Fruit fly (Drosophila melanogaster) whole organism, embryonic: ENCODE data around the gene dbf.

Experiments
- Atf6 ChIP-seq: fragments of 200-800 bp; sonication (Bioruptor generic); IDR thresholded peaks from 2 replicates; pipeline ENCODE4 v1.3.6; 2022; ENCODE audit warnings: missing biosample characterization, missing genetic modification characterization
- CG1024 ChIP-seq: fragments of 200-800 bp; sonication (Bioruptor generic); IDR thresholded peaks from 2 replicates; pipeline ENCODE4 v1.3.6; 2022; ENCODE audit warnings: missing biosample characterization, missing genetic modification characterization
- CG12659 ChIP-seq: fragments of 200-800 bp; sonication (Bioruptor generic); optimal IDR thresholded peaks from 3 replicates; lab custom pipeline; 2017; ENCODE audit warnings: mild to moderate bottlenecking, missing biosample characterization, missing genetic modification reagents, missing genetic modification characterization
- CG12769 ChIP-seq: fragments of 200-800 bp; sonication (Bioruptor generic); optimal IDR thresholded peaks from 2 replicates; lab custom pipeline; 2019; ENCODE audit warnings: missing biosample characterization, mild to moderate bottlenecking, missing genetic modification characterization, moderate library complexity
- CG13894 ChIP-seq: fragments of 200-800 bp; sonication (Bioruptor generic); optimal IDR thresholded peaks from 3 replicates; lab custom pipeline; 2018; ENCODE audit warnings: missing biosample characterization, mild to moderate bottlenecking, missing genetic modification characterization, moderate library complexity
- CG15011 ChIP-seq: fragments of 200-800 bp; sonication (Bioruptor generic); optimal IDR thresholded peaks from 3 replicates; lab custom pipeline; 2018; ENCODE audit warnings: missing biosample characterization, mild to moderate bottlenecking, missing genetic modification characterization
- CG16813 ChIP-seq: fragments of 200-800 bp; sonication (Bioruptor generic); IDR thresholded peaks from 3 replicates; pipeline ENCODE4 v1.3.6; 2022; ENCODE audit warnings: missing biosample characterization, missing genetic modification characterization; ENCODE audit not compliant: partially characterized antibody
- CG16815 ChIP-seq: fragments of 200-800 bp; sonication (Bioruptor generic); optimal IDR thresholded peaks from 3 replicates; lab custom pipeline; 2017; ENCODE audit warnings: missing biosample characterization, mild to moderate bottlenecking, missing genetic modification characterization
- CG1832 ChIP-seq: fragments of 200-800 bp; sonication (Bioruptor generic); optimal IDR thresholded peaks from 2 replicates; lab custom pipeline; 2017; ENCODE audit warnings: missing biosample characterization, mild to moderate bottlenecking, missing genetic modification characterization, inconsistent platforms
- CG2678 ChIP-seq: fragments of 200-800 bp; sonication (Bioruptor generic); optimal IDR thresholded peaks from 3 replicates; lab custom pipeline; 2019; ENCODE audit warnings: missing biosample characterization, mild to moderate bottlenecking, missing genetic modification characterization, moderate library complexity
- CG30403 ChIP-seq: fragments of 200-800 bp; sonication (Bioruptor generic); optimal IDR thresholded peaks from 3 replicates; lab custom pipeline; 2016; ENCODE audit warnings: missing biosample characterization, missing genetic modification characterization
- CG3281 ChIP-seq: fragments of 200-800 bp; sonication (Bioruptor generic); optimal IDR thresholded peaks from 3 replicates; lab custom pipeline; 2017; ENCODE audit warnings: missing biosample characterization, mild to moderate bottlenecking, missing genetic modification characterization
- CG42726 ChIP-seq: fragments of 200-800 bp; sonication (Bioruptor generic); IDR thresholded peaks from 2 replicates; pipeline ENCODE4 v1.3.6; 2022; ENCODE audit warnings: missing biosample characterization, missing genetic modification characterization; ENCODE audit not compliant: partially characterized antibody
- CG5953 ChIP-seq: fragments of 200-800 bp; sonication (Bioruptor generic); IDR thresholded peaks from 2 replicates; pipeline ENCODE4 v1.3.6; 2022; ENCODE audit warnings: missing biosample characterization, missing genetic modification characterization
- CG6791 ChIP-seq: fragments of 200-800 bp; sonication (Bioruptor generic); IDR thresholded peaks from 3 replicates; pipeline ENCODE4 v1.3.6; 2022; ENCODE audit warnings: missing biosample characterization, missing genetic modification characterization; ENCODE audit not compliant: partially characterized antibody
- CG7786 ChIP-seq: fragments of 200-800 bp; sonication (Bioruptor generic); optimal IDR thresholded peaks from 2 replicates; lab custom pipeline; 2016; ENCODE audit warnings: missing biosample characterization, missing genetic modification characterization
- CG7963 ChIP-seq: fragments of 200-800 bp; sonication (Bioruptor generic); IDR thresholded peaks from 3 replicates; pipeline ENCODE4 v1.3.6; 2022; ENCODE audit warnings: missing biosample characterization, missing genetic modification characterization; ENCODE audit not compliant: partially characterized antibody
- CG7987 ChIP-seq: fragments of 200-800 bp; sonication (Bioruptor generic); optimal IDR thresholded peaks from 2 replicates; lab custom pipeline; 2018; ENCODE audit warnings: missing biosample characterization, mild to moderate bottlenecking, missing genetic modification characterization, moderate library complexity
- D19B ChIP-seq: fragments of 200-800 bp; sonication (Bioruptor generic); optimal IDR thresholded peaks from 2 replicates; lab custom pipeline; 2017; ENCODE audit warnings: missing biosample characterization, mild to moderate bottlenecking, missing genetic modification characterization
- Drgx ChIP-seq: fragments of 200-800 bp; sonication (Bioruptor generic); IDR thresholded peaks from 2 replicates; pipeline ENCODE4 v1.3.6; 2022; ENCODE audit warnings: missing biosample characterization, missing genetic modification characterization
- HmgD ChIP-seq: fragments of 200-800 bp; sonication (Bioruptor generic); optimal IDR thresholded peaks from 3 replicates; lab custom pipeline; 2016; ENCODE audit warnings: missing biosample characterization, missing genetic modification characterization
- Hr39 ChIP-seq: fragments of >200 bp; optimal IDR thresholded peaks from 2 replicates; lab custom pipeline; 2017
- Hsf ChIP-seq: fragments of 200-800 bp; sonication (Bioruptor generic); optimal IDR thresholded peaks from 3 replicates; lab custom pipeline; 2016; ENCODE audit warnings: missing biosample characterization, missing genetic modification characterization
- Med ChIP-seq: fragments of 200-800 bp; sonication (Bioruptor generic); peaks from one replicate; lab custom pipeline; 2016; ENCODE audit warnings: missing biosample characterization, missing genetic modification characterization, mild to moderate bottlenecking, inconsistent platforms, moderate library complexity
- Meics ChIP-seq: fragments of 200-800 bp; sonication (Bioruptor generic); optimal IDR thresholded peaks from 2 replicates; lab custom pipeline; 2017; ENCODE audit warnings: missing biosample characterization, mild to moderate bottlenecking, missing genetic modification characterization
- NFAT ChIP-seq: fragments of 200-800 bp; sonication (Bioruptor generic); IDR thresholded peaks from 2 replicates; pipeline ENCODE4 v1.3.6; 2022; ENCODE audit warnings: missing biosample characterization, missing genetic modification characterization
- Oaz ChIP-seq: fragments of 200-800 bp; sonication (Bioruptor generic); IDR thresholded peaks from 2 replicates; pipeline ENCODE4 v1.3.6; 2022; ENCODE audit warnings: missing biosample characterization, missing genetic modification characterization
- TFAM ChIP-seq: fragments of 200-800 bp; sonication (Bioruptor generic); optimal IDR thresholded peaks from 2 replicates; lab custom pipeline; 2017; ENCODE audit warnings: missing biosample characterization, missing genetic modification characterization, inconsistent platforms
- Vsx1 ChIP-seq: fragments of 200-800 bp; sonication (Bioruptor generic); optimal IDR thresholded peaks from 2 replicates; lab custom pipeline; 2017; ENCODE audit warnings: missing biosample characterization, mild to moderate bottlenecking, missing genetic modification characterization, missing genetic modification reagents
- Xrp1 ChIP-seq: fragments of 200-800 bp; sonication (Bioruptor generic); IDR thresholded peaks from 2 replicates; pipeline ENCODE4 v1.3.6; 2022; ENCODE audit warnings: missing biosample characterization, missing genetic modification characterization
- abd-A ChIP-seq: fragments of 200-800 bp; sonication (Bioruptor generic); optimal IDR thresholded peaks from 3 replicates; lab custom pipeline; 2019; ENCODE audit warnings: missing biosample characterization, mild to moderate bottlenecking, missing genetic modification characterization, moderate library complexity
- chinmo ChIP-seq: fragments of 200-800 bp; sonication (Bioruptor generic); IDR thresholded peaks from 4 replicates; pipeline ENCODE4 v1.3.6; 2022; ENCODE audit warnings: missing biosample characterization, missing genetic modification characterization; ENCODE audit not compliant: partially characterized antibody
- dysf ChIP-seq: fragments of 200-800 bp; sonication (Bioruptor generic); IDR thresholded peaks from 3 replicates; pipeline ENCODE4 v1.3.6; 2022; ENCODE audit warnings: missing biosample characterization, missing genetic modification characterization
- en ChIP-seq: fragments of 200-800 bp; sonication (Bioruptor generic); optimal IDR thresholded peaks from 2 replicates; lab custom pipeline; 2016; ENCODE audit warnings: missing biosample characterization, missing genetic modification characterization
- gcm2 ChIP-seq: fragments of 200-800 bp; sonication (Bioruptor generic); optimal IDR thresholded peaks from 2 replicates; lab custom pipeline; 2016; ENCODE audit warnings: missing biosample characterization, missing genetic modification characterization
- gro ChIP-seq: fragments of 200-800 bp; sonication (Bioruptor generic); optimal IDR thresholded peaks from 2 replicates; lab custom pipeline; 2016; ENCODE audit warnings: missing biosample characterization, missing genetic modification characterization
- kni ChIP-seq: fragments of 200-800 bp; sonication (Bioruptor generic); optimal IDR thresholded peaks from 3 replicates; lab custom pipeline; 2017; ENCODE audit warnings: mild to moderate bottlenecking, missing biosample characterization, missing genetic modification reagents, missing genetic modification characterization
- knrl ChIP-seq: fragments of 200-800 bp; sonication (Bioruptor generic); IDR thresholded peaks from 3 replicates; pipeline ENCODE4 v1.3.6; 2022; ENCODE audit warnings: missing biosample characterization, missing genetic modification characterization; ENCODE audit not compliant: partially characterized antibody
- prd ChIP-seq, 3 experiments: fragments of >200 bp in 2 of 3; fragments of 200-800 bp in 1 of 3; sonication (Bioruptor generic) in 1 of 3; optimal IDR thresholded peaks in 2 of 3; IDR thresholded peaks in 1 of 3; 2 replicates in 2 of 3; 3 replicates in 1 of 3; pipeline versions ENCODE4 v1.3.6 to Lab custom; 2017 to 2022; ENCODE audit warnings: missing biosample characterization in 1 of 3, missing genetic modification characterization in 1 of 3
- pros ChIP-seq: fragments of 200-800 bp; sonication (Bioruptor generic); optimal IDR thresholded peaks from 3 replicates; lab custom pipeline; 2019; ENCODE audit warnings: missing biosample characterization, mild to moderate bottlenecking, missing genetic modification characterization, moderate library complexity
- row ChIP-seq: fragments of 200-800 bp; sonication (Bioruptor generic); IDR thresholded peaks from 3 replicates; pipeline ENCODE4 v1.3.6; 2022; ENCODE audit warnings: missing biosample characterization, missing genetic modification characterization
- sens ChIP-seq: fragments of 200-800 bp; sonication (Bioruptor generic); peaks from one replicate; lab custom pipeline; 2016; ENCODE audit warnings: missing biosample characterization, missing genetic modification characterization
- slbo ChIP-seq: fragments of 200-800 bp; sonication (Bioruptor generic); IDR thresholded peaks from 2 replicates; pipeline ENCODE4 v1.3.6; 2022; ENCODE audit warnings: missing biosample characterization, missing genetic modification characterization
- tna ChIP-seq: fragments of 200-800 bp; sonication (Bioruptor generic); IDR thresholded peaks from 2 replicates; pipeline ENCODE4 v1.3.6; 2022; ENCODE audit warnings: missing biosample characterization, missing genetic modification characterization; ENCODE audit not compliant: partially characterized antibody
- vvl ChIP-seq: fragments of 200-800 bp; sonication (Bioruptor generic); IDR thresholded peaks from 2 replicates; pipeline ENCODE4 v1.3.6; 2022; ENCODE audit warnings: missing biosample characterization, missing genetic modification characterization
- zfh2 ChIP-seq: fragments of 200-800 bp; sonication (Bioruptor generic); optimal IDR thresholded peaks from 2 replicates; lab custom pipeline; 2016; ENCODE audit warnings: missing biosample characterization, missing genetic modification characterization

Gene dbf

DNA sequence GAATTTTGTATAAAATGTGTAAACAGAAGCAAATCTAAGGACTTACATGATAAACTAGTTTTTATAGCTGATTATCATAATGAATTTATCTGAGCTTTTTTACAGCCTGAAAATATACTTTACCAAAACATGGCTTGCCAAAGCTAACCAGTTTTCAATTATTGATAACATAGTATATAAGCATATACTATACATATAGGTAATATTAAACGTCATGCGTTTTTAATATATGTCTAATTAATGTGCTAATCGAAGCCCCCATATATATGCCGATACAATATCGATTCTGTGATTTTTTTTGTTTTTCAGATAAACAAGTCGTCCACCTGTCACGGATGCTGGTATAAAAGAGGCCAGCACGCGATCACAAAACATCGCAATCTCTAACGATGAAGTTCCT is 30.2 kb downstream of the dbf start, which contains the start of gene CG17107:
TSS of gene CG17107 (plus strand) at position 301 of the 400 bp plus-strand sequence.
- TF ChIP-seq Drgx (GFP tag; lab: Robert Waterston, UW) (no peak), Atf6 (GFP tag; lab: Robert Waterston, UW) (no peak), kni (GFP tag; lab: Kevin White, UChicago) (no peak), tna (no peak), CG7963 (GFP tag; lab: Robert Waterston, UW) (no peak), gcm2 (GFP tag; lab: Kevin White, UChicago) (no peak), CG5953 (GFP tag; lab: Robert Waterston, UW) (no peak), en (GFP tag; lab: Kevin White, UChicago) (no peak), knrl (GFP tag; lab: Robert Waterston, UW) (no peak), Oaz (GFP tag; lab: Robert Waterston, UW) (no peak)

DNA sequence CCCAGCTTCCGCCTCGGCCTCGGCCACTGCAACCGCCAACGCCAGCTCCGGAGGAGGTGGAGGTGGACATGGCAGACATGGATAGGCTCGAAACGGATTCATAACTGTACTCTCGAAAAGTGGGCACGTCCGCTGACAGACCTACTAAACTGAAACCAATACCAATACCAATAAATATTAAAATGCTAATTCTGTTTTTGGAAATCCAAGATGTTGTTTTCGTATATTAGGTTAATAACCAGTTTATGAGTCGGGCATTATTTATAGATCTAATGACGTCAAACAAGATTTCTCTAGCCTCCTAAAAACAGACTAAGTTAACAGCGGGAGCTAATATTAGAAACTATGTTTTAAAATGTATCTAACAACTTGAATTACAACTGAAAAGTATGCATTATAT is 30.8 kb downstream of the dbf start:
- TF ChIP-seq CG6791 (GFP tag; lab: Robert Waterston, UW) (no peak), Vsx1 (GFP tag; lab: Kevin White, UChicago) (peak; percentile 12), vvl (GFP tag; lab: Robert Waterston, UW) (peak; percentile 69; the same call in 1 of the 2 replicates), CG1024 (GFP tag; lab: Robert Waterston, UW) (no peak), abd-A (peak; percentile 95), CG13894 (tag; lab: Kevin White, UChicago) (peak; percentile 8), pros (GFP tag; lab: Kevin White, UChicago) (peak; percentile 42), CG12659 (no peak), slbo (GFP tag; lab: Robert Waterston, UW) (0 out of 2 replicates have a peak, but pooled peaks have one; percentile 16), chinmo (GFP tag; lab: Robert Waterston, UW) (0 out of 4 replicates have a peak, but pooled peaks have one; percentile 50)

DNA sequence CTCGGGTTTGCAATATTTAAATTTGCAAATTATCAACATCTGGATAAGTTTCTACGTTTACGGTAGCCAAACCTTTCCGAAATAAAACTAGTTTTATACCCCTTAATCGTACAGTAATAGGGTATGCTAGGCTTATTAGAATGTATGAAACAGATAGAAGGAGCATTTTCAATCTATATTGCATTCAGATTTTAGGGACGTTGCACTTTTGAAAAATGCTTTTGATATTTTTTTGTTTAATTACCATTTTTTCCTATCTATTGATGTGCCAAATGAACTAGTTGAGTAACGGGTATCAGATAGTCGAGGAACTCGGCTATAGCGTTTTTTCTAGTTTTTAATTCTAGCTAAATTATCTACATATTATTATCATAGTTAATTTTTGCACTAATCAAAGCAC is 31.5 kb downstream of the dbf start:
- peak; percentile 18 for TF ChIP-seq CG3281 (GFP tag; lab: Kevin White, UChicago)
- 0 out of 2 replicates have a peak, but pooled peaks have one; percentile 15 for TF ChIP-seq vvl (GFP tag; lab: Robert Waterston, UW)
- no peak for TF ChIP-seq HmgD (GFP tag; lab: Kevin White, UChicago)
- TF ChIP-seq CG2678 (tag; lab: Kevin White, UChicago) = peak; percentile 30
- TF ChIP-seq CG12769 (tag; lab: Kevin White, UChicago) = peak; percentile 4
- TF ChIP-seq CG16815 = peak; percentile 18
- TF ChIP-seq slbo (GFP tag; lab: Robert Waterston, UW) = peak; percentile 28; the same call in 1 of the 2 replicates
- 0 out of 3 replicates have a peak, but pooled peaks have one; percentile 14 for TF ChIP-seq CG16813 (GFP tag; lab: Robert Waterston, UW)
- TF ChIP-seq dysf (GFP tag; lab: Robert Waterston, UW) = peak; percentile 5; the same call in 1 of the 3 replicates
- no peak for TF ChIP-seq prd (optimal IDR thresholded peaks at IDR 0.05; lab: Kevin White, UChicago)
- 0 out of 3 replicates have a peak, but pooled peaks have one; percentile 11 for TF ChIP-seq prd (GFP tag; IDR thresholded peaks at IDR 0.05; lab: Robert Waterston, UW)
- TF ChIP-seq CG1832 (GFP tag; lab: Kevin White, UChicago) = no peak
- TF ChIP-seq NFAT = 0 out of 2 replicates have a peak, but pooled peaks have one; percentile 24
- peak; percentile 23; the same call in 1 of the 3 replicates for TF ChIP-seq row (GFP tag; lab: Robert Waterston, UW)
- TF ChIP-seq Meics (GFP tag; lab: Kevin White, UChicago) = peak; percentile 26
- TF ChIP-seq Hr39 (lab: Kevin White, UChicago) = no peak
- no peak for TF ChIP-seq CG15011 (GFP tag; lab: Kevin White, UChicago)
- peak; percentile 36 for TF ChIP-seq sens (GFP tag; lab: Kevin White, UChicago)
- TF ChIP-seq CG30403 = peak; percentile 1
- TF ChIP-seq CG7987 (GFP tag; lab: Kevin White, UChicago) = no peak
- peak; percentile 14 for TF ChIP-seq Hsf (GFP tag; lab: Kevin White, UChicago)
- TF ChIP-seq zfh2 (GFP tag; lab: Kevin White, UChicago) = peak; percentile 26
- TF ChIP-seq gro (GFP tag; lab: Kevin White, UChicago) = peak; percentile 22
- TF ChIP-seq CG42726 (GFP tag; lab: Robert Waterston, UW) = no peak
- peak; percentile 87 for TF ChIP-seq Med (GFP tag; lab: Kevin White, UChicago)
- peak; percentile 10 for TF ChIP-seq CG7786 (GFP tag; lab: Kevin White, UChicago)
- TF ChIP-seq D19B = peak; percentile 86
- peak; percentile 23; the same call in 1 of the 2 replicates for TF ChIP-seq Xrp1 (GFP tag; lab: Robert Waterston, UW)
- no peak for TF ChIP-seq TFAM
